Worm (Caenorhabditis elegans): ENCODE measurements around the gene selt-1.2.

Gene selt-1.2

ce11 chrV:10747263-10747951, at the start of gene selt-1.2, which contains the start of gene F28H7.2:
Gene selt-1.2, minus strand, starts transcription at chrV:10747363.
Gene F28H7.2, plus strand, starts transcription at chrV:10747901.
- TF ChIP-seq dao-5 (tag; optimal IDR thresholded peaks at IDR 0.05) (no peak), him-1 (tag; optimal IDR thresholded peaks at IDR 0.05) (no peak), W03F9.2 (tag; optimal IDR thresholded peaks at IDR 0.05) (no peak)

- TF ChIP-seq him-1 (tag; optimal IDR thresholded peaks at IDR 0.05) (no peak), W03F9.2 (tag; optimal IDR thresholded peaks at IDR 0.05) (no peak), dao-5 (tag; optimal IDR thresholded peaks at IDR 0.05) (no peak)
Observed at ce11 chrV:10795494-10795893, 48.3 kb upstream of the selt-1.2 start, which contains the start of gene D1054.19. Gene D1054.19, plus strand, starts transcription at chrV:10795794.

ce11 chrV:10794463-10794862, 47.3 kb upstream of the selt-1.2 start:
- TF ChIP-seq dao-5 (tag; optimal IDR thresholded peaks at IDR 0.05) (no peak), him-1 (tag; optimal IDR thresholded peaks at IDR 0.05) (no peak), W03F9.2 (tag; optimal IDR thresholded peaks at IDR 0.05) (no peak)

ce11 chrV:10793498-10793897, 46.3 kb upstream of the selt-1.2 start, which contains the start of gene ule-3:
Gene ule-3, plus strand, starts transcription at chrV:10793798.
- TF ChIP-seq him-1 (tag; optimal IDR thresholded peaks at IDR 0.05): no peak
- TF ChIP-seq W03F9.2 (tag; optimal IDR thresholded peaks at IDR 0.05): no peak
- TF ChIP-seq dao-5 (tag; optimal IDR thresholded peaks at IDR 0.05): no peak

- TF ChIP-seq him-1 (tag; optimal IDR thresholded peaks at IDR 0.05): no peak
- TF ChIP-seq dao-5 (tag; optimal IDR thresholded peaks at IDR 0.05): no peak
- no peak for TF ChIP-seq W03F9.2 (tag; optimal IDR thresholded peaks at IDR 0.05)
Observed at ce11 chrV:10792775-10793174, 45.6 kb upstream of the selt-1.2 start, which contains the start of gene D1054.10. Gene D1054.10, minus strand, starts transcription at chrV:10792875.

ce11 chrV:10790921-10791320, 43.8 kb upstream of the selt-1.2 start, which contains the start of gene D1054.9:
Gene D1054.9, minus strand, starts transcription at chrV:10791057.
- TF ChIP-seq W03F9.2 (tag; optimal IDR thresholded peaks at IDR 0.05) (no peak), him-1 (tag; optimal IDR thresholded peaks at IDR 0.05) (no peak), dao-5 (tag; optimal IDR thresholded peaks at IDR 0.05) (no peak)

- no peak for TF ChIP-seq dao-5 (tag; optimal IDR thresholded peaks at IDR 0.05)
- TF ChIP-seq W03F9.2 (tag; optimal IDR thresholded peaks at IDR 0.05): no peak
- TF ChIP-seq him-1 (tag; optimal IDR thresholded peaks at IDR 0.05): no peak
Observed at ce11 chrV:10784011-10784410, 36.8 kb upstream of the selt-1.2 start, which contains the start of gene D1054.8. Gene D1054.8, plus strand, starts transcription at chrV:10784311.

- no peak for TF ChIP-seq him-1 (tag; optimal IDR thresholded peaks at IDR 0.05)
- no peak for TF ChIP-seq dao-5 (tag; optimal IDR thresholded peaks at IDR 0.05)
- TF ChIP-seq W03F9.2 (tag; optimal IDR thresholded peaks at IDR 0.05): no peak
Observed at ce11 chrV:10776528-10777055, 29.4 kb upstream of the selt-1.2 start, which contains the start of gene D1054.5. Gene D1054.5, minus strand, starts transcription at chrV:10776578.

- TF ChIP-seq dao-5 (tag; optimal IDR thresholded peaks at IDR 0.05) (no peak), W03F9.2 (tag; optimal IDR thresholded peaks at IDR 0.05) (no peak), him-1 (tag; optimal IDR thresholded peaks at IDR 0.05) (no peak)
Observed at ce11 chrV:10773216-10773615, 26.1 kb upstream of the selt-1.2 start.

ce11 chrV:10771390-10771789, 24.2 kb upstream of the selt-1.2 start, which contains the start of gene D1054.3:
Gene D1054.3, plus strand, starts transcription at chrV:10771451.
- TF ChIP-seq W03F9.2 (tag; optimal IDR thresholded peaks at IDR 0.05): no peak
- no peak for TF ChIP-seq him-1 (tag; optimal IDR thresholded peaks at IDR 0.05)
- no peak for TF ChIP-seq dao-5 (tag; optimal IDR thresholded peaks at IDR 0.05)

- TF ChIP-seq him-1 (tag; optimal IDR thresholded peaks at IDR 0.05) (no peak), W03F9.2 (tag; optimal IDR thresholded peaks at IDR 0.05) (peak; percentile 48), dao-5 (tag; optimal IDR thresholded peaks at IDR 0.05) (no peak)
Observed at ce11 chrV:10770026-10770425, 22.9 kb upstream of the selt-1.2 start, which contains the start of the genes D1054.1 and pas-2. Gene D1054.1, minus strand, starts transcription at chrV:10770217. Gene pas-2, plus strand, starts transcription at chrV:10770368.

ce11 chrV:10768892-10769291, 21.7 kb upstream of the selt-1.2 start:
- TF ChIP-seq W03F9.2 (tag; optimal IDR thresholded peaks at IDR 0.05) (no peak), dao-5 (tag; optimal IDR thresholded peaks at IDR 0.05) (no peak)

ce11 chrV:10764066-10764465, 16.9 kb upstream of the selt-1.2 start, which contains the start of gene ocr-1:
Gene ocr-1, plus strand, starts transcription at chrV:10764366.
- TF ChIP-seq W03F9.2 (tag; optimal IDR thresholded peaks at IDR 0.05): no peak
- no peak for TF ChIP-seq dao-5 (tag; optimal IDR thresholded peaks at IDR 0.05)
- TF ChIP-seq him-1 (tag; optimal IDR thresholded peaks at IDR 0.05): no peak

- TF ChIP-seq dao-5 (tag; optimal IDR thresholded peaks at IDR 0.05): no peak
- no peak for TF ChIP-seq W03F9.2 (tag; optimal IDR thresholded peaks at IDR 0.05)
- no peak for TF ChIP-seq him-1 (tag; optimal IDR thresholded peaks at IDR 0.05)
Observed at ce11 chrV:10762695-10763094, 15.5 kb upstream of the selt-1.2 start, which contains the start of gene sre-6. Gene sre-6, minus strand, starts transcription at chrV:10762795.

All from whole organism, L4/young adult.